Fruit fly (Drosophila melanogaster): ENCODE measurements around the gene Sec61gamma.
A peak's percentile ranks its signal among the peaks of the same experiment; 100 is the strongest.

Sec61gamma gene

dm6 chrX:19604997-19605396, 38.1 kb upstream of the Sec61gamma start, which contains the start of gene CG14207:
Gene CG14207 (plus strand): TSS chrX:19605199.
- TF ChIP-seq CrebA (GFP tag; optimal IDR thresholded peaks at IDR 0.05; ENCODE audit: borderline replicate concordance) (no peak), psq (GFP tag; optimal IDR thresholded peaks at IDR 0.05) (peak; percentile 43), Hr83 (GFP tag; optimal IDR thresholded peaks at IDR 0.05; ENCODE audit: poor library complexity, severe bottlenecking) (no peak), br (GFP tag; optimal IDR thresholded peaks at IDR 0.05) (peak; percentile 39), Hnf4 (GFP tag; optimal IDR thresholded peaks at IDR 0.05) (peak; percentile 63), pan (optimal IDR thresholded peaks at IDR 0.05) (no peak), rgr (GFP tag; optimal IDR thresholded peaks at IDR 0.05) (peak; percentile 45), tai (GFP tag; optimal IDR thresholded peaks at IDR 0.05) (no peak), OdsH (GFP tag; optimal IDR thresholded peaks at IDR 0.05) (peak; percentile 35), usp (GFP tag; optimal IDR thresholded peaks at IDR 0.05) (no peak), h (GFP tag; optimal IDR thresholded peaks at IDR 0.05) (peak; percentile 52), Dif (GFP tag; optimal IDR thresholded peaks at IDR 0.05; ENCODE audit: partially characterized antibody) (peak; percentile 11), fru (GFP tag; optimal IDR thresholded peaks at IDR 0.05) (peak; percentile 38), Mio (GFP tag; optimal IDR thresholded peaks at IDR 0.05) (no peak), CG32264 (GFP tag; optimal IDR thresholded peaks at IDR 0.05) (no peak), Abd-B (GFP tag; optimal IDR thresholded peaks at IDR 0.05) (no peak), foxo (GFP tag; optimal IDR thresholded peaks at IDR 0.05) (peak in 1 of 2 experiments; percentile 25), Rel (GFP tag; optimal IDR thresholded peaks at IDR 0.05) (no peak), Rel (tag; optimal IDR thresholded peaks at IDR 0.05) (peak; percentile 60), Sp1 (GFP tag; optimal IDR thresholded peaks at IDR 0.05) (peak; percentile 37), dl (GFP tag; optimal IDR thresholded peaks at IDR 0.05; ENCODE audit: insufficient read depth in 1 of 2, partially characterized antibody in 2 of 2) (peak in 1 of 2 experiments; percentile 21)

- TF ChIP-seq tai (GFP tag; optimal IDR thresholded peaks at IDR 0.05) = no peak
- TF ChIP-seq h (GFP tag; optimal IDR thresholded peaks at IDR 0.05) = no peak
- TF ChIP-seq psq (GFP tag; optimal IDR thresholded peaks at IDR 0.05) = no peak
- TF ChIP-seq Dfd (GFP tag; optimal IDR thresholded peaks at IDR 0.05) = no peak
- TF ChIP-seq sv (GFP tag; optimal IDR thresholded peaks at IDR 0.05) = no peak
- TF ChIP-seq OdsH (GFP tag; optimal IDR thresholded peaks at IDR 0.05) = no peak
- TF ChIP-seq Mio (GFP tag; optimal IDR thresholded peaks at IDR 0.05) = no peak
- TF ChIP-seq Rel (GFP tag; optimal IDR thresholded peaks at IDR 0.05) = no peak
- no peak for TF ChIP-seq Rel (tag; optimal IDR thresholded peaks at IDR 0.05)
- no peak for TF ChIP-seq brk (GFP tag; optimal IDR thresholded peaks at IDR 0.05)
- TF ChIP-seq lola (GFP tag; optimal IDR thresholded peaks at IDR 0.05) = no peak
- no peak for TF ChIP-seq fru (GFP tag; optimal IDR thresholded peaks at IDR 0.05)
- TF ChIP-seq Vsx2 (GFP tag; optimal IDR thresholded peaks at IDR 0.05; ENCODE audit: partially characterized antibody) = no peak
- no peak for TF ChIP-seq CG9705 (GFP tag; optimal IDR thresholded peaks at IDR 0.05)
- no peak for TF ChIP-seq rgr (GFP tag; optimal IDR thresholded peaks at IDR 0.05)
Measured at dm6 chrX:19605915-19606314, 37.2 kb upstream of the Sec61gamma start.

- TF ChIP-seq usp (GFP tag; optimal IDR thresholded peaks at IDR 0.05) = no peak
- no peak for TF ChIP-seq lola (GFP tag; optimal IDR thresholded peaks at IDR 0.05)
- no peak for TF ChIP-seq Abd-B (GFP tag; optimal IDR thresholded peaks at IDR 0.05)
- no peak for TF ChIP-seq sv (GFP tag; optimal IDR thresholded peaks at IDR 0.05)
- TF ChIP-seq Hr78 (GFP tag; optimal IDR thresholded peaks at IDR 0.05) = no peak
- no peak for TF ChIP-seq tai (GFP tag; optimal IDR thresholded peaks at IDR 0.05)
- TF ChIP-seq fru (GFP tag; optimal IDR thresholded peaks at IDR 0.05) = no peak
- TF ChIP-seq woc (GFP tag; optimal IDR thresholded peaks at IDR 0.05) = no peak
- TF ChIP-seq HLH106 (tag; optimal IDR thresholded peaks at IDR 0.05) = no peak
- no peak for TF ChIP-seq Myc (optimal IDR thresholded peaks at IDR 0.05)
- no peak for TF ChIP-seq h (GFP tag; optimal IDR thresholded peaks at IDR 0.05)
- TF ChIP-seq Vsx2 (GFP tag; optimal IDR thresholded peaks at IDR 0.05; ENCODE audit: partially characterized antibody) = no peak
- no peak for TF ChIP-seq brk (GFP tag; optimal IDR thresholded peaks at IDR 0.05)
- no peak for TF ChIP-seq Dfd (GFP tag; optimal IDR thresholded peaks at IDR 0.05)
- TF ChIP-seq CrebA (GFP tag; optimal IDR thresholded peaks at IDR 0.05; ENCODE audit: borderline replicate concordance) = no peak
- TF ChIP-seq OdsH (GFP tag; optimal IDR thresholded peaks at IDR 0.05) = no peak
- TF ChIP-seq Hnf4 (GFP tag; optimal IDR thresholded peaks at IDR 0.05) = no peak
- no peak for TF ChIP-seq dmrt93B (GFP tag; optimal IDR thresholded peaks at IDR 0.05)
- TF ChIP-seq psq (GFP tag; optimal IDR thresholded peaks at IDR 0.05) = no peak
Measured at dm6 chrX:19606558-19606957, 36.6 kb upstream of the Sec61gamma start.

dm6 chrX:19606971-19607370, 36.2 kb upstream of the Sec61gamma start:
- TF ChIP-seq woc (GFP tag; optimal IDR thresholded peaks at IDR 0.05) = no peak

All from whole organism, wandering third instar larva.